Worm (Caenorhabditis elegans) whole organism, L3 larva: ENCODE results near the gene F56H9.8.

Experiments
- nhr-11 ChIP-seq: fragments of 150-350 bp; optimal IDR thresholded peaks from 2 replicates; lab custom pipeline; 2014; ENCODE audit warnings: missing biosample characterization, missing genetic modification characterization
- skn-1 ChIP-seq: fragments of 150-350 bp; optimal IDR thresholded peaks from 2 replicates; lab custom pipeline; 2014; ENCODE audit warnings: missing biosample characterization, missing genetic modification characterization

- TF ChIP-seq nhr-11 (tag; lab: Kevin White, UChicago) (no peak), skn-1 (tag; lab: Kevin White, UChicago) (no peak)
These were observed 44.9 kb upstream of the F56H9.8 start, which contains the start of gene C14C10.5 for ce11 chrV:12599510-12600242.
